Worm (Caenorhabditis elegans) whole organism, L4/young adult: ENCODE measurements around the gene gphr-2.

Source experiments
- W03F9.2 ChIP-seq: fragments of 150-350 bp; optimal IDR thresholded peaks from 2 replicates; lab custom pipeline; 2014; ENCODE audit warnings: missing biosample characterization, missing genetic modification characterization
- dao-5 ChIP-seq: sonication (generic microtip); optimal IDR thresholded peaks from 2 replicates; lab custom pipeline; 2016; ENCODE audit warnings: missing genotype, missing genetic modification characterization, moderate library complexity, missing compliant biosample characterization
- him-1 ChIP-seq: sonication (generic microtip); optimal IDR thresholded peaks from 2 replicates; lab custom pipeline; 2016; ENCODE audit warnings: missing genotype, missing genetic modification reagents, missing genetic modification characterization, missing compliant biosample characterization

Gene gphr-2

DNA sequence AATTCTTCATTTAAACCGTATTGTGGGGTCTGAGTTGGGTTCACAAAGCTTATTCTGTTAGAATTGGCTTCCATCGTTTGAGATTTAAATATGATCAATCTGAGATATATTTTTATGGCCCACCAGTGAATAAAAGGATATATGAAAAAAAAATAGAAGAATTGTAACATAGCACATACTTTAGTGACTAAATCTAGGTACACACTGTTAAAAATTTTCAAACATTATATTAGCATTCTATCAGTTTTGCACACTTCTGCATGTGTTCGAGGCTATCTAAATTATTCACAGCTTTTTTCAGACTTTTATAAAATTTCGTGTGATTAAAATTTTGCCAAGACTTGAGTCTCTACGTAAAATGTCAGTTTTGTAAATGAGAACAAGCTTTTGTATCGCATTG lies 26.0 kb downstream of the gphr-2 start, which contains the start of gene E02H4.2:
TSS of gene E02H4.2 (minus strand) at position 101 of the 400 bp plus-strand sequence.
- TF ChIP-seq W03F9.2 (no peak), dao-5 (tag; lab: Kevin White, UChicago) (no peak)

DNA sequence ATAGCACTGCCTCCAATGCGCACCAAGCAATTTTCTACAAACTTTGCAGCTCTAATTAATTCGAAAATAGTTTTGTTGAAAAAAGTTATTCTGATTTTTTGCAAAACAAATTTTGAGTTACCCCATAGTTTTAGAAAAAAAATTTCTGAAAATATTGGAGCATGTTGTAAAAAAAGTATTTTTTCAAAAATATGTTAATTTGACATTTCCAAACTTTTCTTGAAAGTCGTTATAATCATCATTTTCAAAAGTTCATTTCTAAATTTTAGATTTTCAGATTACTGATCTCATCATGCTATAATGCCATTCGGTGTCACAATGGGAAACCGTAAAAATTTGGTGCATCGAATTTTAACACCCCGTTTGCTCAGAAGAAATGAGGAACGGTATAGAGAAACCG lies 39.8 kb downstream of the gphr-2 start, which contains the start of gene del-1:
TSS of gene del-1 (plus strand) at position 301 of the 400 bp plus-strand sequence.
- TF ChIP-seq W03F9.2: no peak
- TF ChIP-seq him-1 (tag; lab: Kevin White, UChicago): no peak
- no peak for TF ChIP-seq dao-5 (tag; lab: Kevin White, UChicago)

DNA sequence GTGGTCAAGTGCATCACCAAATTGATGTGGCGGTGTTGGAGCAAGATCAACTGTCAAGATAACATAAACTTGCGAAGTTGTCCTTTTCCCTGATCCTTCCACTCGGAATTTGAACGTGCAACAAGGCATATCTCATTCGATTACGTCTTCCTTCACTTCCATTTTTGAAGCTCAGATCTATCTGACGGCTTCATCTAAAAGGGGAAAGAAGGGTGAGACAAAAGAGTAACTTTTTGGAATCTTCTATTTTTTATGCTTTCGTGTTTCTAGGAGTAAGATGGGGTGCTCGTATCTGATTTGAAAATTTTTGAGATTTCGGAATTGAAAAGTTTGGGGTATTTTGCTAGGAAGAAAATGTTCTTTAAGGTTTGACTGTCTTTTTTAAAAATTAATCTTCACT lies 40.4 kb downstream of the gphr-2 start:
- no peak for TF ChIP-seq him-1 (tag; lab: Kevin White, UChicago)
- no peak for TF ChIP-seq W03F9.2
- TF ChIP-seq dao-5 (tag; lab: Kevin White, UChicago): no peak

DNA sequence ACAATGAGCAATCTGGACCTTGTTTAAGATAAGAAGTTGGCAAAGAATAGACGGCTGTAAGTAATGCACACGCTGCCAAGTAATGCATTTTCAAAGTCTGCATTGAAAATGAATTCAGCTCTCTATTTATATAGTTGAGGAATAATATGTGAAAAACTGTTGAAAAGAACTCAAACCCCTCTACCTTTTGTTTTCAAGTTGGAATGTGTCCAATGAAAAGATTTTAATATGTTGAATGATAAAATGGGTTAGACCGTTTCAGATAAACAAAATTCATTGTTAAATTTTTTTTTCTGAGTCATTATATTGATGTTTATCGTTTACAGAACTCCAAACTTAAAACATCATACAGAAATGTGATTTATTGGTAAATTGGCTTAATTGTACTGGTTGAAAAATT lies 44.1 kb downstream of the gphr-2 start, which contains the start of gene E02H4.8:
TSS of gene E02H4.8 (minus strand) at position 101 of the 400 bp plus-strand sequence.
- TF ChIP-seq W03F9.2: no peak
- TF ChIP-seq dao-5 (tag; lab: Kevin White, UChicago): no peak
- TF ChIP-seq him-1 (tag; lab: Kevin White, UChicago): no peak

ce11 chrX:14257661-14258060 lies 49.9 kb downstream of the gphr-2 start, which contains the start of gene E02H4.4:
Gene E02H4.4 (plus strand): TSS chrX:14257961.
- TF ChIP-seq W03F9.2: no peak
- TF ChIP-seq dao-5 (tag; lab: Kevin White, UChicago): no peak
- no peak for TF ChIP-seq him-1 (tag; lab: Kevin White, UChicago)

DNA sequence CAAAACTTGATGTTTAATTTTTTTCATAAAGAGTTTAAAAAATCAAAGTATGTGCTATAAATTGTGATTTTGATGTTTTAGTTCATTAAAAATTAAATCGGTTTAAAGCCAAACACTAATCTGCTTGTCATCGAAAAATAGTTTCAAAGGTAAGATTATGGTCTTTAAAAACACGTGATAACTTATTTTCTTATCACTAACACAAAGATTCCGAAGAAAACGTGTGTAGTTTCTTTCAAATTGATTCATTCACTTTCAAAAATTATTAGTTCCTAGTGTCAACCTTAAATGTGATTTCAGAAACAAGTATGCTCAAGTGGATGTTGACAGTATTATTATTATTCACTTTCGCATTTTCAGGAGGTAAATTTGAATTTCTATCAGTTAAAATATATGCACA lies 51.6 kb downstream of the gphr-2 start, which contains the start of gene E02H4.7:
TSS of gene E02H4.7 (plus strand) at position 301 of the 400 bp plus-strand sequence.
- no peak for TF ChIP-seq him-1 (tag; lab: Kevin White, UChicago)
- TF ChIP-seq dao-5 (tag; lab: Kevin White, UChicago): no peak
- no peak for TF ChIP-seq W03F9.2

ce11 chrX:14255031-14255430 lies 52.5 kb downstream of the gphr-2 start, which contains the start of gene E02H4.5:
Gene E02H4.5 (minus strand): TSS chrX:14255131.
- TF ChIP-seq dao-5 (tag; lab: Kevin White, UChicago) (no peak), him-1 (tag; lab: Kevin White, UChicago) (no peak), W03F9.2 (no peak)
